Worm (Caenorhabditis elegans) whole organism, young adult: ENCODE measurements around the gene Y57G11C.8.
"Not testable (repeated sequence)": the region's sequence is repeated elsewhere in the genome, so short reads cannot be mapped to it uniquely, and the experiment has no call there.

ENCODE experiments used
- B0336.3 ChIP-seq: fragments of 200-800 bp; sonication (Bioruptor generic); IDR thresholded peaks from 2 replicates; pipeline ENCODE4 v1.3.6; 2022; ENCODE audit warnings: missing genetic modification characterization, missing compliant biosample characterization
- C17E4.6 ChIP-seq: fragments of 200-800 bp; sonication (Bioruptor generic); IDR thresholded peaks from 2 replicates; pipeline ENCODE4 v1.3.6; 2022; ENCODE audit warnings: missing genetic modification reagents, missing genetic modification characterization, missing compliant biosample characterization
- F37B4.10 ChIP-seq: fragments of 200-800 bp; sonication (Bioruptor generic); IDR thresholded peaks from 2 replicates; pipeline ENCODE4 v1.3.6; 2022; ENCODE audit warnings: missing genetic modification characterization, missing compliant biosample characterization
- T26A5.8 ChIP-seq: sonication (generic microtip); optimal IDR thresholded peaks from 2 replicates; lab custom pipeline; 2016; ENCODE audit warnings: missing genetic modification characterization, missing compliant biosample characterization
- Y53G8AR.9 ChIP-seq: fragments of 200-800 bp; sonication (Bioruptor generic); conservative IDR thresholded peaks from 2 replicates; pipeline ENCODE4 v1.3.6; 2022; ENCODE audit warnings: missing genetic modification reagents, missing genetic modification characterization, missing compliant biosample characterization
- Y56A3A.18 ChIP-seq: fragments of 200-800 bp; sonication (Bioruptor generic); IDR thresholded peaks from 2 replicates; pipeline ENCODE4 v1.3.6; 2022; ENCODE audit warnings: missing genetic modification reagents, missing genetic modification characterization, missing compliant biosample characterization
- Y95B8A.8 ChIP-seq: fragments of 200-800 bp; sonication (Bioruptor generic); IDR thresholded peaks from 2 replicates; pipeline ENCODE4 v1.3.6; 2022; ENCODE audit warnings: missing genetic modification reagents, missing genetic modification characterization, missing compliant biosample characterization
- akir-1 ChIP-seq: fragments of 200-800 bp; sonication (Bioruptor generic); optimal IDR thresholded peaks from 2 replicates; lab custom pipeline; 2018; ENCODE audit warnings: mild to moderate bottlenecking, missing genetic modification characterization, moderate library complexity, missing compliant biosample characterization
- ama-1 ChIP-seq, 3 experiments: fragments of 150-350 bp in 1 of 3; sonication (generic microtip) in 2 of 3; optimal IDR thresholded peaks; 2 replicates each; lab custom pipeline; 2014 to 2018; ENCODE audit warnings: missing biosample characterization in 2 of 3, missing genetic modification characterization in 2 of 3, missing genetic modification reagents in 2 of 3
- attf-3 ChIP-seq: fragments of 200-800 bp; sonication (Bioruptor generic); conservative IDR thresholded peaks from 2 replicates; pipeline ENCODE4 v1.3.6; 2022; ENCODE audit warnings: missing genetic modification reagents, missing genetic modification characterization, missing compliant biosample characterization
- attf-6 ChIP-seq: fragments of 200-800 bp; sonication (Bioruptor generic); IDR thresholded peaks from 2 replicates; pipeline ENCODE4 v1.3.6; 2022; ENCODE audit warnings: missing genetic modification reagents, missing genetic modification characterization, missing compliant biosample characterization
- cebp-1 ChIP-seq, 2 experiments: fragments of 200-800 bp in 1 of 2; sonication (Bioruptor generic) in 1 of 2; sonication (generic microtip) in 1 of 2; IDR thresholded peaks in 1 of 2; optimal IDR thresholded peaks in 1 of 2; 2 replicates each; pipeline versions ENCODE4 v1.3.6 to Lab custom; 2017 to 2022; ENCODE audit warnings: missing compliant biosample characterization in 2 of 2, missing genetic modification characterization in 2 of 2, mild to moderate bottlenecking in 1 of 2, missing genetic modification reagents in 1 of 2, moderate library complexity in 1 of 2
- ceh-27 ChIP-seq: fragments of 200-800 bp; sonication (Bioruptor generic); optimal IDR thresholded peaks from 2 replicates; lab custom pipeline; 2018; ENCODE audit warnings: mild to moderate bottlenecking, missing genetic modification characterization, moderate library complexity, missing compliant biosample characterization
- ceh-91 ChIP-seq: fragments of 200-800 bp; sonication (Bioruptor generic); IDR thresholded peaks from 2 replicates; pipeline ENCODE4 v1.3.6; 2022; ENCODE audit warnings: missing genetic modification reagents, missing genetic modification characterization, missing compliant biosample characterization
- efl-1 ChIP-seq: fragments of 150-350 bp; optimal IDR thresholded peaks from 2 replicates; lab custom pipeline; 2014; ENCODE audit warnings: missing biosample characterization, missing genetic modification reagents, missing genetic modification characterization
- egrh-3 ChIP-seq: fragments of 200-800 bp; sonication (Bioruptor generic); IDR thresholded peaks from 2 replicates; pipeline ENCODE4 v1.3.6; 2022; ENCODE audit warnings: missing genetic modification reagents, missing genetic modification characterization, missing compliant biosample characterization
- hlh-26 ChIP-seq: fragments of 200-800 bp; sonication (Bioruptor generic); conservative IDR thresholded peaks from 2 replicates; pipeline ENCODE4 v1.3.6; 2022; ENCODE audit warnings: missing genetic modification reagents, missing genetic modification characterization, missing compliant biosample characterization
- hsf-1 ChIP-seq: fragments of 200-800 bp; sonication (Bioruptor generic); IDR thresholded peaks from 2 replicates; pipeline ENCODE4 v1.3.6; 2022; ENCODE audit warnings: missing genetic modification reagents, missing genetic modification characterization, missing compliant biosample characterization
- lsl-1 ChIP-seq: fragments of 200-800 bp; sonication (Bioruptor generic); optimal IDR thresholded peaks from 2 replicates; lab custom pipeline; 2018; ENCODE audit warnings: mild to moderate bottlenecking, missing genetic modification characterization, moderate library complexity, missing compliant biosample characterization
- madf-6 ChIP-seq: fragments of 200-800 bp; sonication (Bioruptor generic); IDR thresholded peaks from 2 replicates; pipeline ENCODE4 v1.3.6; 2022; ENCODE audit warnings: missing genetic modification reagents, missing genetic modification characterization, missing compliant biosample characterization
- mxl-1 ChIP-seq: sonication (generic microtip); optimal IDR thresholded peaks from 2 replicates; lab custom pipeline; 2016; ENCODE audit warnings: missing genetic modification characterization, missing compliant biosample characterization
- pbrm-1 ChIP-seq: fragments of 200-800 bp; sonication (Bioruptor generic); IDR thresholded peaks from 2 replicates; pipeline ENCODE4 v1.3.6; 2022; ENCODE audit warnings: missing genetic modification reagents, missing genetic modification characterization, missing compliant biosample characterization
- snpc-1.3 ChIP-seq: sonication (generic microtip); optimal IDR thresholded peaks from 2 replicates; lab custom pipeline; 2017; ENCODE audit warnings: missing genetic modification characterization, mild to moderate bottlenecking, missing compliant biosample characterization, antibody characterized with exemption, moderate library complexity, missing genotype, missing genetic modification reagents; ENCODE audit not compliant: insufficient read depth
- snpc-4 ChIP-seq, 5 experiments: fragments of 150-350 bp in 1 of 5; sonication (generic microtip) in 4 of 5; optimal IDR thresholded peaks; 2 replicates each; lab custom pipeline; 2014 to 2018; ENCODE audit warnings: missing genetic modification characterization in 5 of 5, missing biosample characterization in 3 of 5, antibody characterized with exemption in 2 of 5, mild to moderate bottlenecking in 2 of 5, missing compliant biosample characterization in 2 of 5, missing genotype in 2 of 5, moderate library complexity in 2 of 5, missing genetic modification reagents in 1 of 5
- tbp1 ChIP-seq: fragments of 200-800 bp; sonication (Bioruptor generic); optimal IDR thresholded peaks from 2 replicates; lab custom pipeline; 2018; ENCODE audit warnings: mild to moderate bottlenecking, missing genetic modification characterization, missing compliant biosample characterization
- xnd-1 ChIP-seq: sonication (generic microtip); optimal IDR thresholded peaks from 2 replicates; lab custom pipeline; 2016; ENCODE audit warnings: missing genotype, missing genetic modification reagents, missing genetic modification characterization, missing compliant biosample characterization
- ztf-28 ChIP-seq: fragments of 200-800 bp; sonication (Bioruptor generic); IDR thresholded peaks from 2 replicates; pipeline ENCODE4 v1.3.6; 2022; ENCODE audit warnings: missing genetic modification reagents, missing genetic modification characterization, missing compliant biosample characterization
- ztf-6 ChIP-seq: fragments of 200-800 bp; sonication (Bioruptor generic); IDR thresholded peaks from 2 replicates; pipeline ENCODE4 v1.3.6; 2022; ENCODE audit warnings: missing genetic modification reagents, missing genetic modification characterization, missing compliant biosample characterization

The Y57G11C.8 gene

ce11 chrIV:14781537-14781936 is at the start of gene Y57G11C.8:
Gene Y57G11C.8, plus strand, starts transcription at chrIV:14781837.
- TF ChIP-seq hlh-26 = no peak
- TF ChIP-seq attf-3 = no peak
- no peak for TF ChIP-seq ztf-28 (GFP tag; lab: Robert Waterston, UW)
- peak; percentile 67 for TF ChIP-seq efl-1 (GFP tag; lab: Kevin White, UChicago)
- TF ChIP-seq xnd-1 (tag; lab: Kevin White, UChicago) = no peak
- no peak for TF ChIP-seq ztf-6
- TF ChIP-seq T26A5.8 (tag; lab: Kevin White, UChicago) = no peak
- no peak for TF ChIP-seq Y56A3A.18 (GFP tag; lab: Robert Waterston, UW)
- TF ChIP-seq C17E4.6 (GFP tag; lab: Robert Waterston, UW) = no peak
- TF ChIP-seq cebp-1 (GFP tag; IDR thresholded peaks at IDR 0.05; lab: Robert Waterston, UW) = no peak
- TF ChIP-seq cebp-1 (tag; optimal IDR thresholded peaks at IDR 0.05; lab: Kevin White, UChicago) = no peak
- TF ChIP-seq snpc-4 (GFP tag; optimal IDR thresholded peaks at IDR 0.05; lab: Kevin White, UChicago) = peak; percentile 43
- peak in 2 of 4 experiments; percentile 19 to 65 for TF ChIP-seq snpc-4 (tag; optimal IDR thresholded peaks at IDR 0.05; lab: Kevin White, UChicago)
- no peak for TF ChIP-seq snpc-1.3 (tag; lab: Kevin White, UChicago)
- no peak for TF ChIP-seq F37B4.10 (GFP tag; lab: Robert Waterston, UW)

ce11 chrIV:14740177-14740576 is 41.5 kb upstream of the Y57G11C.8 start:
- peak; percentile 92 for TF ChIP-seq hsf-1 (GFP tag; lab: Robert Waterston, UW)
- TF ChIP-seq, all 124 proteins: peak for 1; not testable (repeated sequence) for 123

DNA sequence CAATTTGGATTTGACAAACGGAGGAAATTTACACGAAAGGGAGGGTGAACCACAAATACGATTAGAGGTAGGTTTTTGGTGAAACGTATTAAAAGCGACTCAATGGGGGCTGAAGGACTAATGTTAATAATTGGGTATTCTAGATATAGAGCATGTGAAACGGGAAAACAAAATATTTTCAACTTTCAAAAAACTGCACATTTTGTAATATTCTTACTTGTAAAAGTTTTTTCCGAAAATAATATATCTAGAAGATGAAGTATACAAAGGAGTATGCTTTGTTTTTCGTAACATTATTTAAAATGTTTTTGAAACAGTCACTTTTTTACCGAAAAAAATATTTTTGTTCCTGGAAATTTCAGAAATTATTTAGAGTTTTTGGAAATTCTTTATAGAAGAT is 39.7 kb upstream of the Y57G11C.8 start:
- TF ChIP-seq ceh-91 (no peak), pbrm-1 (no peak), B0336.3 (GFP tag; lab: Robert Waterston, UW) (no peak), Y53G8AR.9 (no peak), akir-1 (GFP tag; lab: Kevin White, UChicago) (no peak), Y95B8A.8 (no peak), ama-1 (optimal IDR thresholded peaks at IDR 0.05; lab: Kevin White, UChicago) (no peak), ama-1 (GFP tag; optimal IDR thresholded peaks at IDR 0.05; lab: Kevin White, UChicago) (no peak)

ce11 chrIV:14747578-14748208 is 33.9 kb upstream of the Y57G11C.8 start:
- TF ChIP-seq attf-6 (GFP tag; lab: Robert Waterston, UW) (peak; percentile 90), snpc-4 (tag; optimal IDR thresholded peaks at IDR 0.05; lab: Kevin White, UChicago) (peak in 2 of 4 experiments; percentile 81 to 94), egrh-3 (GFP tag; lab: Robert Waterston, UW) (peak; percentile 51; the same call in 1 of the 2 replicates)
- not testable (repeated sequence) for TF ChIP-seq snpc-4 (GFP tag; optimal IDR thresholded peaks at IDR 0.05; lab: Kevin White, UChicago)

DNA sequence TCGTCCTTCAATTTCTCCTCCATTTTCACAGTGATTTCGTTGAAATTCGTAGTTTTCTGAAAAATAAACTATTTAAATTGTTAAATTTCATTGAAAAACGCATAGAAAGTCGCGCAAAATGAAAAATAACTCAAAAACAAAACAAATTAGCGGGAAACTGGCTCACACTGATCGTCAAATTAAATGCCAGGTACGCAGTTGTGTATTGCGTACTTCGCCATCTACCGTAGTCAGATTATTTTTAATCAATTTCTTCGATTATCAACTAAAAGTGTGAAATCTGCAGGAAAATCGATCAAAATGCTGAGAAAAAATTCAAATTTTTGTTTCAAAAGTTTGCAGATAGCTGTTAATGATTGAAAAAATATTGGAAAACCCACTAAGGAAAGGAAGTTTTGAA is 26.7 kb upstream of the Y57G11C.8 start, which contains the start of gene Y57G11C.499:
Gene Y57G11C.499, minus strand, starts transcription at position 23 of the 400 bp plus-strand sequence.
- TF ChIP-seq lsl-1 (GFP tag; lab: Kevin White, UChicago) = peak; percentile 79
- no peak for TF ChIP-seq mxl-1
- TF ChIP-seq snpc-4 (GFP tag; optimal IDR thresholded peaks at IDR 0.05; lab: Kevin White, UChicago) = peak; percentile 78
- TF ChIP-seq snpc-4 (tag; optimal IDR thresholded peaks at IDR 0.05; lab: Kevin White, UChicago) = peak in 3 of 4 experiments; percentile 89 to 93 (median 91)
- peak; percentile 10 for TF ChIP-seq tbp1 (GFP tag; lab: Kevin White, UChicago)
- no peak for TF ChIP-seq ceh-27 (GFP tag; lab: Kevin White, UChicago)
- TF ChIP-seq madf-6 = peak; percentile 56; the same call in 1 of the 2 replicates
- TF ChIP-seq efl-1 (GFP tag; lab: Kevin White, UChicago) = peak; percentile 8
- TF ChIP-seq attf-6 (GFP tag; lab: Robert Waterston, UW) = peak; percentile 88
- TF ChIP-seq ztf-6 = no peak
